Worm (Caenorhabditis elegans) whole organism, L4/young adult: ENCODE data around the gene nspe-6.

Source experiments
- W03F9.2 ChIP-seq: fragments of 150-350 bp; optimal IDR thresholded peaks from 2 replicates; lab custom pipeline; 2014; ENCODE audit warnings: missing biosample characterization, missing genetic modification characterization
- dao-5 ChIP-seq: sonication (generic microtip); optimal IDR thresholded peaks from 2 replicates; lab custom pipeline; 2016; ENCODE audit warnings: missing genotype, missing genetic modification characterization, moderate library complexity, missing compliant biosample characterization
- him-1 ChIP-seq: sonication (generic microtip); optimal IDR thresholded peaks from 2 replicates; lab custom pipeline; 2016; ENCODE audit warnings: missing genotype, missing genetic modification reagents, missing genetic modification characterization, missing compliant biosample characterization

DNA sequence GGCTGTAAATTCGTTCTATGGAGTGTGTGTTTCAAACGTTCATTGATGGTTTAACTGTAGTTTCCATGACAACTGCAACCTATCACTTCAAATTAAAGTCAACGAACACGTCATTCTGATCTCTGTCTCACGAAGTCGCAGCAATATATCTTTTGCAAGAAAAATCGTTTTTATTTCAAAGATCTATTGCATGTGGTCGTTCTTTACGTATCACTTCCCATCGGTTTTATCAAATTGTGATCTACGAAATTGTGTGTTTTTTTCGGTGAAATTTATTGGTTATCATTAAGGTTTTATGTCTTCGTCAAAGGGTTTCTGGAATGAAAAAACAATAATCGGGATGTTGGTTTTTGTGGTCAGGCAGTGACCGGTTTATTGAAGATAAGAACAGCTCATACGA is 6.9 kb upstream of the nspe-6 start:
- TF ChIP-seq him-1 (tag; lab: Kevin White, UChicago) (no peak), dao-5 (tag; lab: Kevin White, UChicago) (no peak), W03F9.2 (tag; lab: Kevin White, UChicago) (no peak)
